Fruit fly (Drosophila melanogaster) whole organism, embryonic: Measurements from ENCODE around the gene CG4653.

Experiments used
- B-H1 ChIP-seq: fragments of 200-800 bp; sonication (Bioruptor generic); IDR thresholded peaks from 3 replicates; pipeline ENCODE4 v1.3.6; 2022; ENCODE audit warnings: missing biosample characterization, missing genetic modification characterization
- Blimp-1 ChIP-seq: fragments of 200-800 bp; sonication (Bioruptor generic); optimal IDR thresholded peaks from 3 replicates; lab custom pipeline; 2018; ENCODE audit warnings: missing biosample characterization, missing genetic modification characterization, mild to moderate bottlenecking, moderate library complexity, missing genetic modification reagents
- CG11504 ChIP-seq: fragments of 200-800 bp; sonication (Bioruptor generic); optimal IDR thresholded peaks from 3 replicates; lab custom pipeline; 2019; ENCODE audit warnings: missing biosample characterization, mild to moderate bottlenecking, missing genetic modification characterization, moderate library complexity
- CG11696 ChIP-seq: fragments of 200-800 bp; sonication (Bioruptor generic); IDR thresholded peaks from 2 replicates; pipeline ENCODE4 v1.3.6; 2022; ENCODE audit warnings: missing biosample characterization, missing genetic modification characterization
- CG13424 ChIP-seq: fragments of 200-800 bp; sonication (Bioruptor generic); optimal IDR thresholded peaks from 2 replicates; lab custom pipeline; 2019; ENCODE audit warnings: missing biosample characterization, mild to moderate bottlenecking, missing genetic modification characterization, moderate library complexity
- CG1603 ChIP-seq: fragments of 200-800 bp; sonication (Bioruptor generic); optimal IDR thresholded peaks from 2 replicates; lab custom pipeline; 2019; ENCODE audit warnings: missing biosample characterization, mild to moderate bottlenecking, missing genetic modification characterization, moderate library complexity
- CG16863 ChIP-seq: fragments of 200-800 bp; sonication (Bioruptor generic); optimal IDR thresholded peaks from 3 replicates; lab custom pipeline; 2016; ENCODE audit warnings: missing biosample characterization, missing genetic modification characterization
- CG17328 ChIP-seq: fragments of 200-800 bp; sonication (Bioruptor generic); IDR thresholded peaks from 2 replicates; pipeline ENCODE4 v1.3.6; 2022; ENCODE audit warnings: missing biosample characterization, missing genetic modification characterization
- CG17385 ChIP-seq: fragments of 200-800 bp; sonication (Bioruptor generic); optimal IDR thresholded peaks from 3 replicates; lab custom pipeline; 2018; ENCODE audit warnings: missing biosample characterization, mild to moderate bottlenecking, missing genetic modification characterization
- CG18599 ChIP-seq: fragments of 200-800 bp; sonication (Bioruptor generic); optimal IDR thresholded peaks from 3 replicates; lab custom pipeline; 2017; ENCODE audit warnings: missing biosample characterization, missing genetic modification characterization, mild to moderate bottlenecking, moderate library complexity, missing genetic modification reagents
- CG2129 ChIP-seq: fragments of 200-800 bp; sonication (Bioruptor generic); IDR thresholded peaks from 2 replicates; pipeline ENCODE4 v1.3.6; 2022; ENCODE audit warnings: missing biosample characterization, missing genetic modification characterization; ENCODE audit not compliant: partially characterized antibody
- CG4730 ChIP-seq: fragments of 200-800 bp; sonication (Bioruptor generic); IDR thresholded peaks from 2 replicates; pipeline ENCODE4 v1.3.6; 2022; ENCODE audit warnings: missing biosample characterization, missing genetic modification characterization
- CG7745 ChIP-seq: fragments of 200-800 bp; sonication (Bioruptor generic); optimal IDR thresholded peaks from 2 replicates; lab custom pipeline; 2018; ENCODE audit warnings: missing biosample characterization, mild to moderate bottlenecking, missing genetic modification characterization, moderate library complexity
- CG7839 ChIP-seq: fragments of 200-800 bp; sonication (Bioruptor generic); optimal IDR thresholded peaks from 3 replicates; lab custom pipeline; 2018; ENCODE audit warnings: missing biosample characterization, mild to moderate bottlenecking, missing genetic modification characterization, moderate library complexity
- CG7963 ChIP-seq: fragments of 200-800 bp; sonication (Bioruptor generic); IDR thresholded peaks from 3 replicates; pipeline ENCODE4 v1.3.6; 2022; ENCODE audit warnings: missing biosample characterization, missing genetic modification characterization; ENCODE audit not compliant: partially characterized antibody
- CG8281 ChIP-seq: fragments of 200-800 bp; sonication (Bioruptor generic); optimal IDR thresholded peaks from 2 replicates; lab custom pipeline; 2018; ENCODE audit warnings: missing biosample characterization, mild to moderate bottlenecking, missing genetic modification characterization, moderate library complexity
- CG9727 ChIP-seq: fragments of 200-800 bp; sonication (Bioruptor generic); optimal IDR thresholded peaks from 3 replicates; lab custom pipeline; 2017; ENCODE audit warnings: missing biosample characterization, mild to moderate bottlenecking, missing genetic modification characterization
- CG9817 ChIP-seq: fragments of 200-800 bp; sonication (Bioruptor generic); optimal IDR thresholded peaks from 2 replicates; lab custom pipeline; 2018; ENCODE audit warnings: missing biosample characterization, mild to moderate bottlenecking, missing genetic modification characterization, moderate library complexity
- CoRest ChIP-seq: fragments of 200-800 bp; sonication (Bioruptor generic); optimal IDR thresholded peaks from 3 replicates; lab custom pipeline; 2018; ENCODE audit warnings: missing biosample characterization, mild to moderate bottlenecking, missing genetic modification characterization, moderate library complexity
- D19B ChIP-seq: fragments of 200-800 bp; sonication (Bioruptor generic); optimal IDR thresholded peaks from 2 replicates; lab custom pipeline; 2017; ENCODE audit warnings: missing biosample characterization, mild to moderate bottlenecking, missing genetic modification characterization
- HLH3B ChIP-seq: fragments of 200-800 bp; sonication (Bioruptor generic); IDR thresholded peaks from 2 replicates; pipeline ENCODE4 v1.3.6; 2022; ENCODE audit warnings: missing biosample characterization, missing genetic modification characterization
- Hr51 ChIP-seq, 2 experiments: fragments of 200-800 bp; sonication (Bioruptor generic); optimal IDR thresholded peaks; 2 replicates in 1 of 2; 3 replicates in 1 of 2; lab custom pipeline; 2016 to 2018; ENCODE audit warnings: missing biosample characterization in 2 of 2, missing genetic modification characterization in 2 of 2, mild to moderate bottlenecking in 1 of 2, moderate library complexity in 1 of 2
- Oli ChIP-seq: fragments of 200-800 bp; sonication (Bioruptor generic); optimal IDR thresholded peaks from 2 replicates; lab custom pipeline; 2018; ENCODE audit warnings: missing biosample characterization, mild to moderate bottlenecking, missing genetic modification characterization, moderate library complexity
- Pdp1 ChIP-seq, 2 experiments: fragments of 200-800 bp; sonication (Bioruptor generic); optimal IDR thresholded peaks; 3 replicates each; lab custom pipeline; 2016; ENCODE audit warnings: missing biosample characterization in 2 of 2, missing genetic modification characterization in 2 of 2, mild to moderate bottlenecking in 1 of 2, moderate library complexity in 1 of 2
- Sox102F ChIP-seq: fragments of 200-800 bp; sonication (Bioruptor generic); optimal IDR thresholded peaks from 2 replicates; lab custom pipeline; 2018; ENCODE audit warnings: missing biosample characterization, mild to moderate bottlenecking, missing genetic modification characterization, moderate library complexity
- Spps ChIP-seq: fragments of 200-800 bp; sonication (Bioruptor generic); optimal IDR thresholded peaks from 2 replicates; lab custom pipeline; 2018; ENCODE audit warnings: missing biosample characterization, mild to moderate bottlenecking, missing genetic modification characterization
- ato ChIP-seq: fragments of 200-800 bp; sonication (Bioruptor generic); IDR thresholded peaks from 2 replicates; pipeline ENCODE4 v1.3.6; 2022; ENCODE audit warnings: missing biosample characterization, missing genetic modification characterization; ENCODE audit not compliant: partially characterized antibody
- bcd ChIP-seq: fragments of 200-800 bp; sonication (Bioruptor generic); optimal IDR thresholded peaks from 2 replicates; lab custom pipeline; 2017; ENCODE audit warnings: missing biosample characterization, mild to moderate bottlenecking, missing genetic modification characterization
- chinmo ChIP-seq: fragments of 200-800 bp; sonication (Bioruptor generic); IDR thresholded peaks from 4 replicates; pipeline ENCODE4 v1.3.6; 2022; ENCODE audit warnings: missing biosample characterization, missing genetic modification characterization; ENCODE audit not compliant: partially characterized antibody
- dysf ChIP-seq: fragments of 200-800 bp; sonication (Bioruptor generic); IDR thresholded peaks from 3 replicates; pipeline ENCODE4 v1.3.6; 2022; ENCODE audit warnings: missing biosample characterization, missing genetic modification characterization
- fd96Cb ChIP-seq: fragments of 200-800 bp; sonication (Bioruptor generic); optimal IDR thresholded peaks from 2 replicates; lab custom pipeline; 2018; ENCODE audit warnings: missing biosample characterization, mild to moderate bottlenecking, missing genetic modification characterization, moderate library complexity
- ftz-f1 ChIP-seq: fragments of 200-800 bp; sonication (Bioruptor generic); optimal IDR thresholded peaks from 2 replicates; lab custom pipeline; 2016; ENCODE audit warnings: missing biosample characterization, missing genetic modification characterization
- gcm ChIP-seq: fragments of 200-800 bp; sonication (Bioruptor generic); optimal IDR thresholded peaks from 2 replicates; lab custom pipeline; 2019; ENCODE audit warnings: missing biosample characterization, mild to moderate bottlenecking, missing genetic modification characterization, moderate library complexity
- lbe ChIP-seq: fragments of 200-800 bp; sonication (Bioruptor generic); optimal IDR thresholded peaks from 2 replicates; lab custom pipeline; 2016; ENCODE audit warnings: missing biosample characterization, mild to moderate bottlenecking, missing genetic modification characterization
- onecut ChIP-seq: fragments of 200-800 bp; sonication (Bioruptor generic); IDR thresholded peaks from 2 replicates; pipeline ENCODE4 v1.3.6; 2022; ENCODE audit warnings: missing biosample characterization, missing genetic modification characterization
- pb ChIP-seq: fragments of 200-800 bp; sonication (Bioruptor generic); optimal IDR thresholded peaks from 3 replicates; lab custom pipeline; 2016; ENCODE audit warnings: missing biosample characterization, missing genetic modification characterization
- phol ChIP-seq: fragments of 200-800 bp; sonication (Bioruptor generic); optimal IDR thresholded peaks from 3 replicates; lab custom pipeline; 2018; ENCODE audit warnings: missing biosample characterization, mild to moderate bottlenecking, missing genetic modification characterization, moderate library complexity
- pnt ChIP-seq: fragments of 200-800 bp; sonication (Bioruptor generic); optimal IDR thresholded peaks from 3 replicates; lab custom pipeline; 2016; ENCODE audit warnings: missing biosample characterization, missing genetic modification characterization
- row ChIP-seq: fragments of 200-800 bp; sonication (Bioruptor generic); IDR thresholded peaks from 3 replicates; pipeline ENCODE4 v1.3.6; 2022; ENCODE audit warnings: missing biosample characterization, missing genetic modification characterization
- slp2 ChIP-seq: fragments of 200-800 bp; sonication (Bioruptor generic); optimal IDR thresholded peaks from 2 replicates; lab custom pipeline; 2016; ENCODE audit warnings: missing biosample characterization, missing genetic modification characterization
- sr ChIP-seq: fragments of 200-800 bp; sonication (Bioruptor generic); IDR thresholded peaks from 3 replicates; pipeline ENCODE4 v1.3.6; 2022; ENCODE audit warnings: missing biosample characterization, missing genetic modification characterization
- stc ChIP-seq: fragments of 200-800 bp; sonication (Bioruptor generic); IDR thresholded peaks from 2 replicates; pipeline ENCODE4 v1.3.6; 2022; ENCODE audit warnings: missing biosample characterization, missing genetic modification characterization

CG4653 gene

DNA sequence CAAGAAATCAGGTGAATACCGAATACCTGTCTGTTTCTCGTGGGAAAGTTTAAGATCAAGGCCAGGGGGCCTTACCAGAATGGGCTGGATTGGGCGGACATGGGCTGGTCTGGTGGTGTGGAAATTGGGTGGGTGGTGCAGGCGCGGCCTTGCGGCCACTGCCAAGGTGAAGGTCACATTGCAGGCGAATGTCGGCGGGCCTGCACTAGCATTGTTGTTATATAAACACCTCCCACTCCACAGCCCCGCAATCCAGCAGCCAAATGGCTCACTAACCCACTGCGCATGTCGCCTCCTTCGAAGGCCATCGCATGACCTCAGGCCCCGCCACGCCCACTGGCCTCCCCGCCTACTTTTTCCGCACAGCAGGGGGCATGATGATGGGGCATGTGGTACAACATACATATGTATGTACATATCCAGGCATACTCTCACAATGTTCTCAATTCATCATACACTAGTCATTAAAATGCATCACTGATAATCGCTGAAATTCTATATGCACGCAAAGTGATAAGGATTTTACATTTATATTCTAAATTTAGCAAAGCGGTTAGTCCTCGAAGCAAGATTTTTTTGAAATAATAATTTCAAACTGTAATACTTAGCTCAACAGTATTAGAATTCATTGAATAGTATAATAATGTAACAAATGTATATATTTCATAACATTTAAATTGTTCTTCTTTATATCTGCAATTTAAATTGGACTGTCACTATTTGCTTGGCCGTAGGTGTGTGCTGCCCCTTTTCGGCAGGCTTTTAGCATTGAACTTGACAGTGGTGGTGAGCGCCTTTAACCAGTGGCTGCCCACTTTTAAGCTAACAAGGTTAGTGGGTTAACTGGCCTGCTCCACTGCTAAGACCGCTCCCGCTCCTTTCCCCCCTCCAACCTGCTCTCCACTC, 7.0 kb upstream of the CG4653 start (continued):
- TF ChIP-seq CG4730 (GFP tag; lab: Robert Waterston, UW) (peak; percentile 23; the same call in 1 of the 2 replicates), CG7839 (tag; lab: Kevin White, UChicago) (peak; percentile 3), Hr51 (GFP tag; optimal IDR thresholded peaks at IDR 0.05; lab: Kevin White, UChicago) (peak in 1 of 2 experiments; percentile 32), lbe (GFP tag; lab: Kevin White, UChicago) (no peak), CG13424 (tag; lab: Kevin White, UChicago) (peak; percentile 1), sr (no peak), B-H1 (GFP tag; lab: Robert Waterston, UW) (no peak), chinmo (0 out of 4 replicates have a peak, but pooled peaks have one; percentile 51), CG1603 (tag; lab: Kevin White, UChicago) (no peak), CG11504 (tag; lab: Kevin White, UChicago) (peak; percentile 55), CoRest (tag; lab: Kevin White, UChicago) (peak; percentile 17), Pdp1 (GFP tag; optimal IDR thresholded peaks at IDR 0.05; lab: Kevin White, UChicago) (peak in 1 of 2 experiments; percentile 57), phol (peak; percentile 2), slp2 (GFP tag; lab: Kevin White, UChicago) (no peak), fd96Cb (tag; lab: Kevin White, UChicago) (peak; percentile 11), row (GFP tag; lab: Robert Waterston, UW) (0 out of 3 replicates have a peak, but pooled peaks have one; percentile 13), bcd (GFP tag; lab: Kevin White, UChicago) (peak; percentile 11), CG17385 (peak; percentile 13), onecut (GFP tag; lab: Robert Waterston, UW) (no peak), Blimp-1 (GFP tag; lab: Kevin White, UChicago) (no peak), CG9727 (GFP tag; lab: Kevin White, UChicago) (no peak), ftz-f1 (GFP tag; lab: Kevin White, UChicago) (peak; percentile 52), Sox102F (GFP tag; lab: Kevin White, UChicago) (peak; percentile 18), CG11696 (0 out of 2 replicates have a peak, but pooled peaks have one; percentile 20), Spps (tag; lab: Kevin White, UChicago) (no peak), Oli (tag; lab: Kevin White, UChicago) (peak; percentile 0), D19B (GFP tag; lab: Kevin White, UChicago) (no peak), CG18599 (GFP tag; lab: Kevin White, UChicago) (peak; percentile 40), dysf (GFP tag; lab: Robert Waterston, UW) (0 out of 3 replicates have a peak, but pooled peaks have one; percentile 18)
- TF ChIP-seq, all 482 proteins: peak for 42

DNA sequence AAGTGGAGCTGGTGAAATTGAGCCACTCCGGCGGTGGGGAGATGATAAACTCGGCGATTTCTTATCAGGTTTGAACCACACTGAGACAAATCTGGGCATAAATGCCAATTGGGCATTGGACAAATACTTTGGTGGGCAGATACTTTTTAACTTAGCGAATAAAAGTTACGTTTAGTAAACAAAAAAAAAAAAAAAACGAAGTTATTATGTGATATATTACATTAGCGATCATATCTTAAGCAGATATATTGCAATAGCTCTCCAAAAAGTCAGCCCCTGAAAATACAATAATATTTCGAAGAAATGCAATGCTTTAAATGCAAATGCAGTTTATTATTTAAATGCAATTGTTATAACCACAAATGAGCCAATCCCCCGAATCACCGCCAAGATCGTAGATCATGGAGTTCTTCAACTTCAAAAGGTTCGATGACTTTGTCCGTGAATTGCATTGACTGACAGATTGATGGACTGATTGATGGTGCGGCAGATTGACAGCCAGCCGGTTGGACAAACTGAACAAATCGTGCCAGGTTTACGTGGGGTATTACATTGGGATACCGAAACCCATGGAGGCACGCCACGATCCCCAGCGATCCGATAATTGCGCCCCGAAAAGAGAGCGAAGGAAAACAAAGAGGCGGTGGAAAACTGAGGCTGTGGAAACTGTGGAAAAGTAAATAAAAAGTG, 5.9 kb upstream of the CG4653 start:
- TF ChIP-seq ato (GFP tag; lab: Robert Waterston, UW), result no peak
- TF ChIP-seq CG9817 (tag; lab: Kevin White, UChicago), result no peak
- peak; percentile 97 for TF ChIP-seq CG8281 (tag; lab: Kevin White, UChicago)
- TF ChIP-seq, all 482 proteins: peak for 1

DNA sequence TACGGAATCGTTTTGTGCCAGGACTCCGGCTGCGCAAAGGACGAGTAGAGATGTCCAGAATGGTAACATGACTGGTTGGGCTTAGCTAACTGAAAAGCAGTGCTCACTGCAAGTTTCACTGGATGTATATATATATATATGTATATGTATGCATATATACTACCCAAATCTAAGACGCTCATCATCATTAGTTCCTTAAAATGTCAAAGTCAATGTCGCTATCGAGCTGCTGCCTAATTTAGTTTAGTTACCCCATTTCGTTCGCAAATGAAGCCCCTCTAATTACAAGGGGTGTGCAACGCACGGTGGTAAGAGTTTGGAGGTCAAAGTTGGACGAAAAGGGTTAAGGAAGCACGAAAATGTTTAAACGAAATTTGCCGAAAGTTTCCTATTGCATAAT, 3.8 kb upstream of the CG4653 start, which contains the start of gene CG9676:
Gene CG9676, minus strand, starts transcription at position 101 of the 400 bp plus-strand sequence.
- TF ChIP-seq CG7963 (GFP tag; lab: Robert Waterston, UW) (no peak), CG16863 (no peak), gcm (GFP tag; lab: Kevin White, UChicago) (no peak), HLH3B (GFP tag; lab: Robert Waterston, UW) (no peak), CG17328 (GFP tag; lab: Robert Waterston, UW) (no peak), CG2129 (GFP tag; lab: Robert Waterston, UW) (no peak), pnt (GFP tag; lab: Kevin White, UChicago) (no peak), stc (GFP tag; lab: Robert Waterston, UW) (no peak), pb (GFP tag; lab: Kevin White, UChicago) (no peak), CG7745 (tag; lab: Kevin White, UChicago) (no peak)
